1 fruit fly cellular context compared by ENCODE assay signal in genomic region chr3R:28570805-28571204, dm6.
TF ChIP-seq lines count a peak whose summit lies in the region.

No protein-coding gene starts in this region.

TF ChIP-seq in whole organism, embryonic, 481 proteins besides CTCF, POLR2A, EP300 and RAD21 (continued from another document and continues in another):
- TF ChIP-seq ap (GFP tag; IDR thresholded peaks at IDR 0.05; lab: Robert Waterston, UW), result no peak
- no peak for TF ChIP-seq CG5953 (GFP tag; IDR thresholded peaks at IDR 0.05; lab: Robert Waterston, UW)
- TF ChIP-seq dm (GFP tag; optimal IDR thresholded peaks at IDR 0.05; lab: Kevin White, UChicago), result no peak
- TF ChIP-seq bcd (GFP tag; optimal IDR thresholded peaks at IDR 0.05; lab: Kevin White, UChicago), result peak; percentile 3
- peak; percentile 57 for TF ChIP-seq Meics (GFP tag; optimal IDR thresholded peaks at IDR 0.05; lab: Kevin White, UChicago)
- no peak for TF ChIP-seq ken (GFP tag; IDR thresholded peaks at IDR 0.05; lab: Robert Waterston, UW)
- no peak for TF ChIP-seq Bgb (GFP tag; IDR thresholded peaks at IDR 0.05; lab: Robert Waterston, UW; ENCODE audit: partially characterized antibody)
- no peak for TF ChIP-seq E2f1 (GFP tag; IDR thresholded peaks at IDR 0.05; lab: Robert Waterston, UW)
- TF ChIP-seq nerfin-2 (GFP tag; IDR thresholded peaks at IDR 0.05; lab: Robert Waterston, UW; ENCODE audit: partially characterized antibody), result no peak
- no peak for TF ChIP-seq phol (tag; optimal IDR thresholded peaks at IDR 0.05; lab: Kevin White, UChicago)
- TF ChIP-seq CG11398 (GFP tag; optimal IDR thresholded peaks at IDR 0.05; lab: Kevin White, UChicago), result no peak
- peak; percentile 31 for TF ChIP-seq Blimp-1 (GFP tag; optimal IDR thresholded peaks at IDR 0.05; lab: Kevin White, UChicago)
- TF ChIP-seq vvl (GFP tag; IDR thresholded peaks at IDR 0.05; lab: Robert Waterston, UW), result no peak
- peak; percentile 8 for TF ChIP-seq HmgZ (tag; optimal IDR thresholded peaks at IDR 0.05; lab: Kevin White, UChicago)
- TF ChIP-seq Dbx (GFP tag; IDR thresholded peaks at IDR 0.05; lab: Robert Waterston, UW), result peak; percentile 33; the same call in 1 of the 3 replicates
- peak; percentile 24 for TF ChIP-seq trem (tag; optimal IDR thresholded peaks at IDR 0.05; lab: Kevin White, UChicago)
- TF ChIP-seq CG1647 (GFP tag; optimal IDR thresholded peaks at IDR 0.05; lab: Kevin White, UChicago), result no peak
- no peak for TF ChIP-seq maf-S (GFP tag; optimal IDR thresholded peaks at IDR 0.05; lab: Kevin White, UChicago)
- TF ChIP-seq sqz (GFP tag; optimal IDR thresholded peaks at IDR 0.05; lab: Kevin White, UChicago), result peak; percentile 13
- TF ChIP-seq Nf-YB (GFP tag; optimal IDR thresholded peaks at IDR 0.05; lab: Kevin White, UChicago), result no peak
- TF ChIP-seq Sox102F (GFP tag; optimal IDR thresholded peaks at IDR 0.05; lab: Kevin White, UChicago), result peak; percentile 38
- no peak for TF ChIP-seq chinmo (GFP tag; IDR thresholded peaks at IDR 0.05; lab: Robert Waterston, UW; ENCODE audit: partially characterized antibody)
- TF ChIP-seq Fer3 (tag; optimal IDR thresholded peaks at IDR 0.05; lab: Kevin White, UChicago), result peak; percentile 45
- TF ChIP-seq CG17385 (GFP tag; optimal IDR thresholded peaks at IDR 0.05; lab: Kevin White, UChicago), result peak; percentile 16
- TF ChIP-seq CG10147 (GFP tag; optimal IDR thresholded peaks at IDR 0.05; lab: Kevin White, UChicago), result peak; percentile 46
- TF ChIP-seq Scr (GFP tag; IDR thresholded peaks at IDR 0.05; lab: Robert Waterston, UW; ENCODE audit: partially characterized antibody), result no peak
- TF ChIP-seq CG15514 (GFP tag; optimal IDR thresholded peaks at IDR 0.05; lab: Kevin White, UChicago), result peak; percentile 56
- no peak for TF ChIP-seq CG16815 (GFP tag; optimal IDR thresholded peaks at IDR 0.05; lab: Kevin White, UChicago)
- TF ChIP-seq gce (GFP tag; IDR thresholded peaks at IDR 0.05; lab: Robert Waterston, UW), result no peak
- peak; percentile 67 for TF ChIP-seq Kr (GFP tag; optimal IDR thresholded peaks at IDR 0.05; lab: Kevin White, UChicago)
- no peak for TF ChIP-seq Ravus (GFP tag; IDR thresholded peaks at IDR 0.05; lab: Robert Waterston, UW)
- TF ChIP-seq C15 (GFP tag; IDR thresholded peaks at IDR 0.05; lab: Robert Waterston, UW), result no peak
- no peak for TF ChIP-seq CG6272 (GFP tag; IDR thresholded peaks at IDR 0.05; lab: Robert Waterston, UW)
- TF ChIP-seq CG8478 (optimal IDR thresholded peaks at IDR 0.05; lab: Kevin White, UChicago), result no peak
- no peak for TF ChIP-seq CG18476 (GFP tag; optimal IDR thresholded peaks at IDR 0.05; lab: Kevin White, UChicago)
- no peak for TF ChIP-seq Xbp1 (GFP tag; optimal IDR thresholded peaks at IDR 0.05; lab: Kevin White, UChicago)
- no peak for TF ChIP-seq GATAe (GFP tag; conservative IDR thresholded peaks at IDR 0.05; lab: Robert Waterston, UW)
- peak; percentile 10 for TF ChIP-seq Dek (tag; optimal IDR thresholded peaks at IDR 0.05; lab: Kevin White, UChicago)
- TF ChIP-seq CG16863 (GFP tag; optimal IDR thresholded peaks at IDR 0.05; lab: Kevin White, UChicago), result no peak
- no peak for TF ChIP-seq Hr51 (GFP tag; optimal IDR thresholded peaks at IDR 0.05; lab: Kevin White, UChicago)
- no peak for TF ChIP-seq cas (GFP tag; IDR thresholded peaks at IDR 0.05; lab: Robert Waterston, UW)
- TF ChIP-seq abd-A (tag; optimal IDR thresholded peaks at IDR 0.05; lab: Kevin White, UChicago), result no peak
- TF ChIP-seq org-1 (GFP tag; optimal IDR thresholded peaks at IDR 0.05; lab: Kevin White, UChicago), result peak; percentile 15
- no peak for TF ChIP-seq CG15073 (GFP tag; optimal IDR thresholded peaks at IDR 0.05; lab: Kevin White, UChicago)
- TF ChIP-seq CG8359 (GFP tag; optimal IDR thresholded peaks at IDR 0.05; lab: Kevin White, UChicago; ENCODE audit: borderline replicate concordance), result peak; percentile 64
- no peak for TF ChIP-seq trh (GFP tag; optimal IDR thresholded peaks at IDR 0.05; lab: Kevin White, UChicago)
- TF ChIP-seq CG7786 (GFP tag; optimal IDR thresholded peaks at IDR 0.05; lab: Kevin White, UChicago), result no peak
- TF ChIP-seq Fer2 (tag; optimal IDR thresholded peaks at IDR 0.05; lab: Kevin White, UChicago), result no peak
- no peak for TF ChIP-seq CG8388 (GFP tag; optimal IDR thresholded peaks at IDR 0.05; lab: Kevin White, UChicago)
- no peak for TF ChIP-seq CG3065 (GFP tag; optimal IDR thresholded peaks at IDR 0.05; lab: Kevin White, UChicago)
- TF ChIP-seq CG1832 (GFP tag; optimal IDR thresholded peaks at IDR 0.05; lab: Kevin White, UChicago), result no peak
- no peak for TF ChIP-seq dan (GFP tag; IDR thresholded peaks at IDR 0.05; lab: Robert Waterston, UW)
- peak; percentile 43; the same call in 1 of the 2 replicates for TF ChIP-seq CG31441 (GFP tag; IDR thresholded peaks at IDR 0.05; lab: Robert Waterston, UW)
- peak; percentile 69 for TF ChIP-seq CG1603 (tag; optimal IDR thresholded peaks at IDR 0.05; lab: Kevin White, UChicago)
- no peak for TF ChIP-seq CHES-1-like (GFP tag; optimal IDR thresholded peaks at IDR 0.05; lab: Kevin White, UChicago)
- TF ChIP-seq CG11456 (GFP tag; IDR thresholded peaks at IDR 0.05; lab: Robert Waterston, UW), result no peak
- TF ChIP-seq CG11560 (tag; IDR thresholded peaks at IDR 0.05; lab: Robert Waterston, UW), result no peak
- TF ChIP-seq sens-2 (GFP tag; IDR thresholded peaks at IDR 0.05; lab: Robert Waterston, UW), result no peak
- TF ChIP-seq pum (GFP tag; optimal IDR thresholded peaks at IDR 0.05; lab: Kevin White, UChicago), result no peak
- peak in 1 of 2 experiments; percentile 64 for TF ChIP-seq bsh (GFP tag; optimal IDR thresholded peaks at IDR 0.05; lab: Kevin White, UChicago)
- TF ChIP-seq ci (GFP tag; IDR thresholded peaks at IDR 0.05; lab: Robert Waterston, UW), result peak; percentile 15; the same call in 1 of the 3 replicates
- peak; percentile 43 for TF ChIP-seq CG12219 (GFP tag; optimal IDR thresholded peaks at IDR 0.05; lab: Kevin White, UChicago)
- no peak for TF ChIP-seq Nf-YC (tag; optimal IDR thresholded peaks at IDR 0.05; lab: Kevin White, UChicago)
- no peak for TF ChIP-seq Ptx1 (GFP tag; IDR thresholded peaks at IDR 0.05; lab: Robert Waterston, UW)
- no peak for TF ChIP-seq vfl (GFP tag; optimal IDR thresholded peaks at IDR 0.05; lab: Kevin White, UChicago)
- TF ChIP-seq Ada2b (GFP tag; IDR thresholded peaks at IDR 0.05; lab: Robert Waterston, UW), result no peak
- TF ChIP-seq CG8290 (GFP tag; optimal IDR thresholded peaks at IDR 0.05; lab: Kevin White, UChicago), result no peak
- TF ChIP-seq CG8290 (tag; optimal IDR thresholded peaks at IDR 0.05; lab: Kevin White, UChicago), result peak in 1 of 2 experiments; percentile 82
- peak; percentile 51 for TF ChIP-seq dmrt99B (tag; optimal IDR thresholded peaks at IDR 0.05; lab: Kevin White, UChicago)
- no peak for TF ChIP-seq Rx (GFP tag; IDR thresholded peaks at IDR 0.05; lab: Robert Waterston, UW)
- TF ChIP-seq Gsc (GFP tag; IDR thresholded peaks at IDR 0.05; lab: Robert Waterston, UW), result no peak
- TF ChIP-seq Med (GFP tag; lab: Kevin White, UChicago), result peak; percentile 87
- TF ChIP-seq sisA (GFP tag; IDR thresholded peaks at IDR 0.05; lab: Robert Waterston, UW), result no peak
- TF ChIP-seq CG15269 (tag; optimal IDR thresholded peaks at IDR 0.05; lab: Kevin White, UChicago), result peak; percentile 31
- TF ChIP-seq Dip2 (GFP tag; IDR thresholded peaks at IDR 0.05; lab: Robert Waterston, UW), result no peak
- no peak for TF ChIP-seq Hand (GFP tag; optimal IDR thresholded peaks at IDR 0.05; lab: Kevin White, UChicago)
- TF ChIP-seq CG10274 (GFP tag; optimal IDR thresholded peaks at IDR 0.05; lab: Kevin White, UChicago), result no peak
- TF ChIP-seq oc (tag; optimal IDR thresholded peaks at IDR 0.05; lab: Kevin White, UChicago), result peak; percentile 23
- TF ChIP-seq HHEX (GFP tag; optimal IDR thresholded peaks at IDR 0.05; lab: Kevin White, UChicago), result peak; percentile 49
- no peak for TF ChIP-seq lmd (GFP tag; IDR thresholded peaks at IDR 0.05; lab: Robert Waterston, UW)
- no peak for TF ChIP-seq CG30020 (tag; optimal IDR thresholded peaks at IDR 0.05; lab: Kevin White, UChicago)
- peak; percentile 60 for TF ChIP-seq CG3281 (GFP tag; optimal IDR thresholded peaks at IDR 0.05; lab: Kevin White, UChicago)
- no peak for TF ChIP-seq slou (GFP tag; optimal IDR thresholded peaks at IDR 0.05; lab: Kevin White, UChicago)
- no peak for TF ChIP-seq E2f2 (GFP tag; IDR thresholded peaks at IDR 0.05; lab: Robert Waterston, UW)
- no peak for TF ChIP-seq fu2 (GFP tag; optimal IDR thresholded peaks at IDR 0.05; lab: Kevin White, UChicago)
- peak; percentile 64 for TF ChIP-seq Asciz (GFP tag; optimal IDR thresholded peaks at IDR 0.05; lab: Kevin White, UChicago)
- no peak for TF ChIP-seq Ssrp (tag; optimal IDR thresholded peaks at IDR 0.05; lab: Kevin White, UChicago)
- TF ChIP-seq CG1602 (GFP tag; optimal IDR thresholded peaks at IDR 0.05; lab: Kevin White, UChicago), result no peak
- no peak for TF ChIP-seq CG7372 (GFP tag; IDR thresholded peaks at IDR 0.05; lab: Robert Waterston, UW)
- TF ChIP-seq cwo (GFP tag; optimal IDR thresholded peaks at IDR 0.05; lab: Kevin White, UChicago), result peak; percentile 8
- TF ChIP-seq CG17912 (GFP tag; optimal IDR thresholded peaks at IDR 0.05; lab: Kevin White, UChicago), result no peak
- TF ChIP-seq nau (GFP tag; optimal IDR thresholded peaks at IDR 0.05; lab: Kevin White, UChicago), result peak; percentile 64
- TF ChIP-seq sd (tag; optimal IDR thresholded peaks at IDR 0.05; lab: Kevin White, UChicago), result no peak
- TF ChIP-seq CG11504 (tag; optimal IDR thresholded peaks at IDR 0.05; lab: Kevin White, UChicago), result peak; percentile 52
- peak; percentile 47 for TF ChIP-seq CG15601 (tag; optimal IDR thresholded peaks at IDR 0.05; lab: Kevin White, UChicago)
- TF ChIP-seq CG2875 (GFP tag; optimal IDR thresholded peaks at IDR 0.05; lab: Kevin White, UChicago), result peak; percentile 21
- TF ChIP-seq CG14965 (GFP tag; optimal IDR thresholded peaks at IDR 0.05; lab: Kevin White, UChicago; ENCODE audit: borderline replicate concordance), result no peak
- no peak for TF ChIP-seq sr (GFP tag; IDR thresholded peaks at IDR 0.05; lab: Robert Waterston, UW)
- TF ChIP-seq CG4282 (GFP tag; optimal IDR thresholded peaks at IDR 0.05; lab: Kevin White, UChicago), result no peak
- no peak for TF ChIP-seq ind (GFP tag; optimal IDR thresholded peaks at IDR 0.05; lab: Kevin White, UChicago)
- TF ChIP-seq Hey (tag; optimal IDR thresholded peaks at IDR 0.05; lab: Kevin White, UChicago), result no peak
- TF ChIP-seq scrt (GFP tag; optimal IDR thresholded peaks at IDR 0.05; lab: Kevin White, UChicago), result peak; percentile 22
- no peak for TF ChIP-seq Ets65A (GFP tag; lab: Kevin White, UChicago)
- TF ChIP-seq TFAM (GFP tag; optimal IDR thresholded peaks at IDR 0.05; lab: Kevin White, UChicago), result no peak
- TF ChIP-seq lab (GFP tag; optimal IDR thresholded peaks at IDR 0.05; lab: Kevin White, UChicago), result peak; percentile 75
- peak; percentile 9 for TF ChIP-seq CG6683 (GFP tag; optimal IDR thresholded peaks at IDR 0.05; lab: Kevin White, UChicago)
- peak; percentile 65 for TF ChIP-seq unpg (GFP tag; optimal IDR thresholded peaks at IDR 0.05; lab: Kevin White, UChicago)
- TF ChIP-seq ssp (GFP tag; IDR thresholded peaks at IDR 0.05; lab: Robert Waterston, UW), result no peak
- no peak for TF ChIP-seq Myb (GFP tag; optimal IDR thresholded peaks at IDR 0.05; lab: Kevin White, UChicago)
- TF ChIP-seq NC2α (GFP tag; optimal IDR thresholded peaks at IDR 0.05; lab: Kevin White, UChicago), result no peak
- TF ChIP-seq CG9727 (GFP tag; optimal IDR thresholded peaks at IDR 0.05; lab: Kevin White, UChicago), result peak; percentile 40
- no peak for TF ChIP-seq B-H1 (GFP tag; IDR thresholded peaks at IDR 0.05; lab: Robert Waterston, UW)
- TF ChIP-seq CG10959 (GFP tag; IDR thresholded peaks at IDR 0.05; lab: Robert Waterston, UW), result no peak
- no peak for TF ChIP-seq ttk (GFP tag; IDR thresholded peaks at IDR 0.05; lab: Robert Waterston, UW)
- TF ChIP-seq HLH54F (GFP tag; optimal IDR thresholded peaks at IDR 0.05; lab: Kevin White, UChicago), result no peak
- TF ChIP-seq D19A (tag; optimal IDR thresholded peaks at IDR 0.05; lab: Kevin White, UChicago), result no peak
- TF ChIP-seq chif (GFP tag; optimal IDR thresholded peaks at IDR 0.05; lab: Kevin White, UChicago), result no peak
- no peak for TF ChIP-seq CkIIα-i1 (GFP tag; IDR thresholded peaks at IDR 0.05; lab: Robert Waterston, UW)
- TF ChIP-seq CG4707 (GFP tag; optimal IDR thresholded peaks at IDR 0.05; lab: Kevin White, UChicago), result peak; percentile 36
- no peak for TF ChIP-seq bowl (GFP tag; IDR thresholded peaks at IDR 0.05; lab: Robert Waterston, UW)
- TF ChIP-seq CG1529 (GFP tag; optimal IDR thresholded peaks at IDR 0.05; lab: Kevin White, UChicago), result peak; percentile 51
- TF ChIP-seq Neu2 (GFP tag; optimal IDR thresholded peaks at IDR 0.05; lab: Kevin White, UChicago; ENCODE audit: borderline replicate concordance), result no peak
- TF ChIP-seq crc (GFP tag; optimal IDR thresholded peaks at IDR 0.05; lab: Kevin White, UChicago), result no peak
- TF ChIP-seq wor (GFP tag; IDR thresholded peaks at IDR 0.05; lab: Robert Waterston, UW), result no peak
- no peak for TF ChIP-seq dysf (GFP tag; IDR thresholded peaks at IDR 0.05; lab: Robert Waterston, UW)
- no peak for TF ChIP-seq so (GFP tag; IDR thresholded peaks at IDR 0.05; lab: Robert Waterston, UW)
- no peak for TF ChIP-seq CG11093 (GFP tag; IDR thresholded peaks at IDR 0.05; lab: Robert Waterston, UW)
- TF ChIP-seq CG2712 (tag; optimal IDR thresholded peaks at IDR 0.05; lab: Kevin White, UChicago), result peak; percentile 25
- peak; percentile 36 for TF ChIP-seq dmrt11E (tag; optimal IDR thresholded peaks at IDR 0.05; lab: Kevin White, UChicago)
- TF ChIP-seq zen2 (GFP tag; IDR thresholded peaks at IDR 0.05; lab: Robert Waterston, UW; ENCODE audit: partially characterized antibody), result no peak
- no peak for TF ChIP-seq ems (GFP tag; optimal IDR thresholded peaks at IDR 0.05; lab: Kevin White, UChicago)
- peak; percentile 32 for TF ChIP-seq nerfin-1 (tag; optimal IDR thresholded peaks at IDR 0.05; lab: Kevin White, UChicago)
- TF ChIP-seq Xrp1 (GFP tag; IDR thresholded peaks at IDR 0.05; lab: Robert Waterston, UW), result no peak
- no peak for TF ChIP-seq CG14860 (GFP tag; IDR thresholded peaks at IDR 0.05; lab: Robert Waterston, UW; ENCODE audit: partially characterized antibody)
- TF ChIP-seq Ets97D (GFP tag; optimal IDR thresholded peaks at IDR 0.05; lab: Kevin White, UChicago), result no peak
- no peak for TF ChIP-seq pzg (GFP tag; optimal IDR thresholded peaks at IDR 0.05; lab: Kevin White, UChicago)
- no peak for TF ChIP-seq corto (GFP tag; optimal IDR thresholded peaks at IDR 0.05; lab: Kevin White, UChicago)
- no peak for TF ChIP-seq CG31388 (GFP tag; optimal IDR thresholded peaks at IDR 0.05; lab: Kevin White, UChicago)
- no peak for TF ChIP-seq jigr1 (GFP tag; IDR thresholded peaks at IDR 0.05; lab: Robert Waterston, UW)
